Worm (Caenorhabditis elegans) whole organism, late embryonic: ENCODE measurements around the gene dhs-28.
"Not testable (repeated sequence)": the region's sequence is repeated elsewhere in the genome, so short reads cannot be mapped to it uniquely, and the experiment has no call there.

Experiments
- C38D4.7 ChIP-seq: fragments of 200-800 bp; sonication (Bioruptor generic); optimal IDR thresholded peaks from 2 replicates; lab custom pipeline; 2018; ENCODE audit warnings: mild to moderate bottlenecking, missing genetic modification characterization, moderate library complexity, missing compliant biosample characterization
- K09A11.1 ChIP-seq: sonication (generic microtip); optimal IDR thresholded peaks from 2 replicates; lab custom pipeline; 2017; ENCODE audit warnings: antibody characterized with exemption, mild to moderate bottlenecking, missing genetic modification characterization, missing compliant biosample characterization; ENCODE audit not compliant: insufficient read depth
- Y22D7AL.16 ChIP-seq: sonication (generic microtip); optimal IDR thresholded peaks from 2 replicates; lab custom pipeline; 2016; ENCODE audit warnings: missing genetic modification characterization, missing compliant biosample characterization
- ceh-18 ChIP-seq: sonication (generic microtip); optimal IDR thresholded peaks from 2 replicates; lab custom pipeline; 2016; ENCODE audit warnings: missing genetic modification characterization, missing compliant biosample characterization
- ceh-19 ChIP-seq: fragments of 200-800 bp; sonication (Bioruptor generic); optimal IDR thresholded peaks from 2 replicates; lab custom pipeline; 2018; ENCODE audit warnings: mild to moderate bottlenecking, missing genetic modification characterization, missing compliant biosample characterization
- ceh-2 ChIP-seq: sonication (generic microtip); optimal IDR thresholded peaks from 2 replicates; lab custom pipeline; 2016; ENCODE audit warnings: missing genotype, missing genetic modification characterization, missing compliant biosample characterization
- ceh-45 ChIP-seq: fragments of 200-800 bp; sonication (Bioruptor generic); IDR thresholded peaks from 2 replicates; pipeline ENCODE4 v1.3.6; 2022; ENCODE audit warnings: missing genetic modification reagents, missing genetic modification characterization, missing compliant biosample characterization
- ceh-6 ChIP-seq: fragments of 200-800 bp; sonication (Bioruptor generic); optimal IDR thresholded peaks from 2 replicates; lab custom pipeline; 2018; ENCODE audit warnings: mild to moderate bottlenecking, missing genetic modification characterization, missing compliant biosample characterization
- che-1 ChIP-seq: sonication (generic microtip); optimal IDR thresholded peaks from 2 replicates; lab custom pipeline; 2016; ENCODE audit warnings: mild to moderate bottlenecking, missing genetic modification characterization, missing compliant biosample characterization
- elt-2 ChIP-seq: sonication (generic microtip); optimal IDR thresholded peaks from 2 replicates; lab custom pipeline; 2016; ENCODE audit warnings: missing genetic modification reagents, missing genetic modification characterization, missing compliant biosample characterization
- ets-4 ChIP-seq: sonication (generic microtip); optimal IDR thresholded peaks from 2 replicates; lab custom pipeline; 2016; ENCODE audit warnings: missing genetic modification characterization, missing compliant biosample characterization
- gmeb-2 ChIP-seq: sonication (generic microtip); optimal IDR thresholded peaks from 2 replicates; lab custom pipeline; 2016; ENCODE audit warnings: missing genetic modification characterization, inconsistent platforms, missing compliant biosample characterization
- hlh-6 ChIP-seq: sonication (generic microtip); optimal IDR thresholded peaks from 2 replicates; lab custom pipeline; 2016; ENCODE audit warnings: missing genotype, missing genetic modification characterization, missing compliant biosample characterization
- lim-6 ChIP-seq: sonication (generic microtip); optimal IDR thresholded peaks from 2 replicates; lab custom pipeline; 2016; ENCODE audit warnings: missing genetic modification characterization, missing compliant biosample characterization
- nfya-1 ChIP-seq: sonication (generic microtip); optimal IDR thresholded peaks from 2 replicates; lab custom pipeline; 2017; ENCODE audit warnings: missing genetic modification characterization, mild to moderate bottlenecking, missing compliant biosample characterization, antibody characterized with exemption, moderate library complexity
- npax-4 ChIP-seq: sonication (generic microtip); optimal IDR thresholded peaks from 2 replicates; lab custom pipeline; 2016; ENCODE audit warnings: missing genetic modification characterization, missing compliant biosample characterization
- pat-9 ChIP-seq: fragments of 200-800 bp; sonication (Bioruptor generic); optimal IDR thresholded peaks from 2 replicates; lab custom pipeline; 2018; ENCODE audit warnings: mild to moderate bottlenecking, missing genetic modification characterization, moderate library complexity, missing compliant biosample characterization
- pha-2 ChIP-seq: sonication (generic microtip); optimal IDR thresholded peaks from 2 replicates; lab custom pipeline; 2017; ENCODE audit warnings: mild to moderate bottlenecking, missing genetic modification characterization, missing compliant biosample characterization
- ref-2 ChIP-seq: sonication (generic microtip); optimal IDR thresholded peaks from 2 replicates; lab custom pipeline; 2016; ENCODE audit warnings: missing genetic modification characterization, missing compliant biosample characterization
- rnt-1 ChIP-seq: sonication (generic microtip); optimal IDR thresholded peaks from 2 replicates; lab custom pipeline; 2016; ENCODE audit warnings: missing genetic modification characterization, missing compliant biosample characterization
- sox-2 ChIP-seq: fragments of 200-800 bp; sonication (Bioruptor generic); IDR thresholded peaks from 2 replicates; pipeline ENCODE4 v1.3.6; 2022; ENCODE audit warnings: missing genetic modification reagents, missing genetic modification characterization, missing compliant biosample characterization
- tbx-2 ChIP-seq: sonication (generic microtip); optimal IDR thresholded peaks from 2 replicates; lab custom pipeline; 2016; ENCODE audit warnings: missing genetic modification characterization, missing compliant biosample characterization
- zip-5 ChIP-seq: sonication (generic microtip); optimal IDR thresholded peaks from 2 replicates; lab custom pipeline; 2016; ENCODE audit warnings: missing genetic modification characterization, missing compliant biosample characterization

The dhs-28 gene

ce11 chrX:6866900-6867299, 48.7 kb downstream of the dhs-28 start:
- no peak for TF ChIP-seq ceh-2

ce11 chrX:6867707-6868106, 49.5 kb downstream of the dhs-28 start:
- peak; percentile 31 for TF ChIP-seq hlh-6
- TF ChIP-seq ets-4 (tag; lab: Kevin White, UChicago) = no peak
- peak; percentile 32 for TF ChIP-seq che-1
- no peak for TF ChIP-seq K09A11.1 (tag; lab: Kevin White, UChicago)
- TF ChIP-seq nfya-1 = no peak
- TF ChIP-seq rnt-1 (tag; lab: Kevin White, UChicago) = peak; percentile 39
- TF ChIP-seq sox-2 (GFP tag; lab: Robert Waterston, UW) = peak; percentile 31; the same call in 1 of the 2 replicates
- TF ChIP-seq C38D4.7 = peak; percentile 42
- peak; percentile 17 for TF ChIP-seq tbx-2 (tag; lab: Kevin White, UChicago)
- TF ChIP-seq ceh-6 (GFP tag; lab: Kevin White, UChicago) = peak; percentile 57
- peak; percentile 47 for TF ChIP-seq gmeb-2 (tag; lab: Kevin White, UChicago)
- TF ChIP-seq elt-2 (tag; lab: Kevin White, UChicago) = peak; percentile 8
- peak; percentile 32 for TF ChIP-seq ref-2 (tag; lab: Kevin White, UChicago)
- no peak for TF ChIP-seq Y22D7AL.16 (tag; lab: Kevin White, UChicago)
- TF ChIP-seq ceh-45 (GFP tag; lab: Robert Waterston, UW) = 0 out of 2 replicates have a peak, but pooled peaks have one; percentile 15
- peak; percentile 5 for TF ChIP-seq ceh-18
- no peak for TF ChIP-seq pha-2 (tag; lab: Kevin White, UChicago)
- TF ChIP-seq ceh-19 (GFP tag; lab: Kevin White, UChicago) = no peak
- TF ChIP-seq npax-4 (tag; lab: Kevin White, UChicago) = peak; percentile 11
- TF ChIP-seq pat-9 (tag; lab: Kevin White, UChicago) = peak; percentile 1

ce11 chrX:6868669-6869068, 50.4 kb downstream of the dhs-28 start, which contains the start of gene C53B7.6:
Gene C53B7.6 (minus strand): TSS chrX:6868769.
- TF ChIP-seq zip-5, lim-6, gmeb-2 (tag; lab: Kevin White, UChicago): not testable (repeated sequence)
- TF ChIP-seq, all 69 proteins: peak for 0; not testable (repeated sequence) for 69
